Worm (Caenorhabditis elegans): ENCODE results near the gene atz-1.
"Not testable (repeated sequence)": the region's sequence is repeated elsewhere in the genome, so short reads cannot be mapped to it uniquely, and the experiment has no call there.

DNA sequence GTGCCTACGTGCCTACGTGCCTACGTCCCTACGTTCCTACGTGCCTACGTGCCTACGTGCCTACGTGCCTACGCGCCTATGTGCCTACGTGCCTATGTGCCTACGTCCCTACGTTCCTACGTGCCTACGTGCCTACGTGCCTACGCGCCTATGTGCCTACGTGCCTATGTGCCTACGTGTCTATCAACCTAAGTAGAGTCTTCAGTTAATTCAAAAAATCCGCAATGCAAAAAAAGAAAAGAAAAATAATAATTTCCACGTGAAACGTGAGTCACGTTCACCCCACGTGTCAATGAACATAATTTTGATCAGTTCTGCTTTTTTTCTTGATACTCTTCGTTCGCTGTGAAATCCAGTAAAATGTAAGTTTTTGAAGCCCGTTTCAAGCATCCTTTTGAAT is 49.0 kb downstream of the atz-1 start, which contains the start of gene F19B6.3:
- not testable (repeated sequence) for TF ChIP-seq nhr-77 (tag; optimal IDR thresholded peaks at IDR 0.05); fos-1 (tag; optimal IDR thresholded peaks at IDR 0.05); nhr-43 (tag; optimal IDR thresholded peaks at IDR 0.05; ENCODE audit: poor library complexity, severe bottlenecking); ceh-28 (tag; optimal IDR thresholded peaks at IDR 0.05); lin-15B (tag; optimal IDR thresholded peaks at IDR 0.05); nhr-11 (tag; optimal IDR thresholded peaks at IDR 0.05); nhr-23 (tag; optimal IDR thresholded peaks at IDR 0.05); ztf-11 (tag; optimal IDR thresholded peaks at IDR 0.05); pha-4 (tag; optimal IDR thresholded peaks at IDR 0.05)

All from whole organism, L3 larva.